In the genomic region with DNA sequence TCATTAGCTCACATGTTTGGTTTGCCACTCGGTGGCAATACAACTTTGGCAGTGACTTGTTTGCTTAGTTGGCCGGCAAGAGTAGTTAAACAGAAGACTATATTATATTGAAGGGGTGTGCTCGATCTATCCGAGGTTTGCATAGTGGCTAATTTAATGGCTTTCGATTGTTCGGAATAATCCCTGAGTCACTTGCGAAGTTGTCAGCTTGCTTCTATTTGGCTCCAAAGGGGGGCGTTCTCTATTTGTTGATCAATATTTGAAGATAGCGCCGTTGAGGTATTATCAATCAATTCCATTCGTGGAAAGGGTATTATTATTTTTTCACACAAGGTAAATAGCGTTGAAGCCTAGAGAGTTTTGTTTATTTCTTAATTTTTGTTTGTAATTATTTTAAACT, we compare ENCODE assay signal across 3 fruit fly cellular contexts.
TF ChIP-seq lines count a peak whose summit lies in the region.

No protein-coding gene starts in this region.

- no peak for TF ChIP-seq CTCF in whole organism, embryonic (GFP tag; optimal IDR thresholded peaks at IDR 0.05; lab: Kevin White, UChicago)

TF ChIP-seq in whole organism, adult, 20 proteins besides CTCF, POLR2A, EP300 and RAD21:
- TF ChIP-seq pad (GFP tag; optimal IDR thresholded peaks at IDR 0.05; lab: Kevin White, UChicago) (no peak), CG7101 (tag; optimal IDR thresholded peaks at IDR 0.05; lab: Kevin White, UChicago) (peak; percentile 9), CG1620 (GFP tag; optimal IDR thresholded peaks at IDR 0.05; lab: Kevin White, UChicago) (no peak), Crg-1 (GFP tag; optimal IDR thresholded peaks at IDR 0.05; lab: Kevin White, UChicago) (peak; percentile 9), tj (GFP tag; optimal IDR thresholded peaks at IDR 0.05; lab: Kevin White, UChicago) (no peak)

TF ChIP-seq in whole organism, embryonic, 481 proteins besides CTCF, POLR2A, EP300 and RAD21:
- TF ChIP-seq dysf (GFP tag; IDR thresholded peaks at IDR 0.05; lab: Robert Waterston, UW) (0 out of 3 replicates have a peak, but pooled peaks have one; percentile 24), peb (GFP tag; IDR thresholded peaks at IDR 0.05; lab: Robert Waterston, UW) (no peak), oc (tag; optimal IDR thresholded peaks at IDR 0.05; lab: Kevin White, UChicago) (no peak), Med (GFP tag; lab: Kevin White, UChicago) (peak; percentile 74), NK7.1 (GFP tag; optimal IDR thresholded peaks at IDR 0.05; lab: Kevin White, UChicago) (no peak), ro (GFP tag; IDR thresholded peaks at IDR 0.05; lab: Robert Waterston, UW) (no peak), Fer3 (tag; optimal IDR thresholded peaks at IDR 0.05; lab: Kevin White, UChicago) (peak; percentile 0), Vsx1 (GFP tag; optimal IDR thresholded peaks at IDR 0.05; lab: Kevin White, UChicago) (peak; percentile 24), CG4424 (GFP tag; optimal IDR thresholded peaks at IDR 0.05; lab: Kevin White, UChicago) (no peak), CG3726 (GFP tag; IDR thresholded peaks at IDR 0.05; lab: Robert Waterston, UW) (no peak), PHDP (tag; optimal IDR thresholded peaks at IDR 0.05; lab: Kevin White, UChicago) (peak; percentile 1), ci (GFP tag; IDR thresholded peaks at IDR 0.05; lab: Robert Waterston, UW) (no peak), Meics (GFP tag; optimal IDR thresholded peaks at IDR 0.05; lab: Kevin White, UChicago) (peak; percentile 20), CG2678 (tag; optimal IDR thresholded peaks at IDR 0.05; lab: Kevin White, UChicago) (peak; percentile 24), slp2 (GFP tag; optimal IDR thresholded peaks at IDR 0.05; lab: Kevin White, UChicago) (no peak), lab (GFP tag; optimal IDR thresholded peaks at IDR 0.05; lab: Kevin White, UChicago) (peak; percentile 46), ind (GFP tag; optimal IDR thresholded peaks at IDR 0.05; lab: Kevin White, UChicago) (no peak), scrt (GFP tag; optimal IDR thresholded peaks at IDR 0.05; lab: Kevin White, UChicago) (no peak), CG9609 (GFP tag; optimal IDR thresholded peaks at IDR 0.05; lab: Kevin White, UChicago) (no peak), shn (GFP tag; optimal IDR thresholded peaks at IDR 0.05; lab: Kevin White, UChicago) (no peak), CG15514 (GFP tag; optimal IDR thresholded peaks at IDR 0.05; lab: Kevin White, UChicago) (peak; percentile 33), CG2120 (GFP tag; optimal IDR thresholded peaks at IDR 0.05; lab: Kevin White, UChicago) (peak; percentile 42), CG3281 (GFP tag; optimal IDR thresholded peaks at IDR 0.05; lab: Kevin White, UChicago) (peak; percentile 41), CG30431 (GFP tag; optimal IDR thresholded peaks at IDR 0.05; lab: Kevin White, UChicago) (no peak), CHES-1-like (GFP tag; optimal IDR thresholded peaks at IDR 0.05; lab: Kevin White, UChicago) (no peak), chif (GFP tag; optimal IDR thresholded peaks at IDR 0.05; lab: Kevin White, UChicago) (no peak), sob (GFP tag; IDR thresholded peaks at IDR 0.05; lab: Robert Waterston, UW) (peak; percentile 33; the same call in 1 of the 2 replicates), CG18599 (GFP tag; optimal IDR thresholded peaks at IDR 0.05; lab: Kevin White, UChicago) (peak; percentile 35), pb (GFP tag; optimal IDR thresholded peaks at IDR 0.05; lab: Kevin White, UChicago) (no peak), Ets65A (GFP tag; lab: Kevin White, UChicago) (no peak), repo (GFP tag; optimal IDR thresholded peaks at IDR 0.05; lab: Kevin White, UChicago) (peak; percentile 3), CG18619 (GFP tag; optimal IDR thresholded peaks at IDR 0.05; lab: Kevin White, UChicago) (peak; percentile 29), gro (GFP tag; optimal IDR thresholded peaks at IDR 0.05; lab: Kevin White, UChicago) (peak; percentile 42), BtbVII (GFP tag; optimal IDR thresholded peaks at IDR 0.05; lab: Kevin White, UChicago) (no peak), odd (GFP tag; optimal IDR thresholded peaks at IDR 0.05; lab: Kevin White, UChicago) (no peak), CG10209 (GFP tag; optimal IDR thresholded peaks at IDR 0.05; lab: Kevin White, UChicago) (peak; percentile 14), Hmr (GFP tag; optimal IDR thresholded peaks at IDR 0.05; lab: Kevin White, UChicago) (peak; percentile 56), CG2712 (tag; optimal IDR thresholded peaks at IDR 0.05; lab: Kevin White, UChicago) (no peak)

TF ChIP-seq in whole organism, prepupa, 60 proteins besides CTCF, POLR2A, EP300 and RAD21:
- no peak for TF ChIP-seq CG6163 (GFP tag; IDR thresholded peaks at IDR 0.05; lab: Robert Waterston, UW)
- TF ChIP-seq fkh (GFP tag; optimal IDR thresholded peaks at IDR 0.05; lab: Kevin White, UChicago): peak; percentile 80
- no peak for TF ChIP-seq acj6 (GFP tag; optimal IDR thresholded peaks at IDR 0.05; lab: Kevin White, UChicago)
